Worm (Caenorhabditis elegans): ENCODE measurements around the gene srz-95.

Gene srz-95

ce11 chrV:16972134-16972533, 19.7 kb upstream of the srz-95 start, which contains the start of gene srh-119:
TSS of gene srh-119 (plus strand) at chrV:16972434.
- TF ChIP-seq ets-7 (tag; optimal IDR thresholded peaks at IDR 0.05) (no peak), ceh-13 (GFP tag; optimal IDR thresholded peaks at IDR 0.05) (no peak), ama-1 (optimal IDR thresholded peaks at IDR 0.05) (no peak), hmbx-1 (tag; optimal IDR thresholded peaks at IDR 0.05) (no peak), tbx-37 (GFP tag; conservative IDR thresholded peaks at IDR 0.05) (no peak), flt-1 (GFP tag; IDR thresholded peaks at IDR 0.05) (no peak), aly-1 (tag; optimal IDR thresholded peaks at IDR 0.05) (no peak), tra-4 (tag; optimal IDR thresholded peaks at IDR 0.05) (no peak), tbx-11 (GFP tag; IDR thresholded peaks at IDR 0.05) (no peak), hnd-1 (tag; optimal IDR thresholded peaks at IDR 0.05) (no peak), pes-1 (GFP tag; IDR thresholded peaks at IDR 0.05) (no peak), F13C5.2 (tag; optimal IDR thresholded peaks at IDR 0.05) (no peak), ceh-36 (tag; optimal IDR thresholded peaks at IDR 0.05) (no peak), hmg-4 (GFP tag; optimal IDR thresholded peaks at IDR 0.05) (no peak), scrt-1 (GFP tag; IDR thresholded peaks at IDR 0.05) (no peak), B0310.2 (tag; optimal IDR thresholded peaks at IDR 0.05) (no peak), sea-1 (GFP tag; conservative IDR thresholded peaks at IDR 0.05) (no peak)

- no peak for TF ChIP-seq pes-1 (GFP tag; IDR thresholded peaks at IDR 0.05)
- no peak for TF ChIP-seq sea-1 (GFP tag; conservative IDR thresholded peaks at IDR 0.05)
- no peak for TF ChIP-seq flt-1 (GFP tag; IDR thresholded peaks at IDR 0.05)
- TF ChIP-seq hmbx-1 (tag; optimal IDR thresholded peaks at IDR 0.05), result no peak
- no peak for TF ChIP-seq scrt-1 (GFP tag; IDR thresholded peaks at IDR 0.05)
- no peak for TF ChIP-seq ama-1 (optimal IDR thresholded peaks at IDR 0.05)
- no peak for TF ChIP-seq ceh-13 (GFP tag; optimal IDR thresholded peaks at IDR 0.05)
- no peak for TF ChIP-seq tra-4 (tag; optimal IDR thresholded peaks at IDR 0.05)
- TF ChIP-seq hmg-4 (GFP tag; optimal IDR thresholded peaks at IDR 0.05), result no peak
- TF ChIP-seq F13C5.2 (tag; optimal IDR thresholded peaks at IDR 0.05), result no peak
- no peak for TF ChIP-seq B0310.2 (tag; optimal IDR thresholded peaks at IDR 0.05)
- TF ChIP-seq hnd-1 (tag; optimal IDR thresholded peaks at IDR 0.05), result no peak
- no peak for TF ChIP-seq ets-7 (tag; optimal IDR thresholded peaks at IDR 0.05)
- TF ChIP-seq aly-1 (tag; optimal IDR thresholded peaks at IDR 0.05), result no peak
These were observed 18.5 kb upstream of the srz-95 start for ce11 chrV:16973338-16973737.

- TF ChIP-seq tbx-11 (GFP tag; IDR thresholded peaks at IDR 0.05), result no peak
- no peak for TF ChIP-seq flt-1 (GFP tag; IDR thresholded peaks at IDR 0.05)
- no peak for TF ChIP-seq pes-1 (GFP tag; IDR thresholded peaks at IDR 0.05)
- no peak for TF ChIP-seq hmg-4 (GFP tag; optimal IDR thresholded peaks at IDR 0.05)
- no peak for TF ChIP-seq ceh-13 (GFP tag; optimal IDR thresholded peaks at IDR 0.05)
- TF ChIP-seq hmbx-1 (tag; optimal IDR thresholded peaks at IDR 0.05), result no peak
- no peak for TF ChIP-seq aly-1 (tag; optimal IDR thresholded peaks at IDR 0.05)
- TF ChIP-seq ets-7 (tag; optimal IDR thresholded peaks at IDR 0.05), result no peak
- no peak for TF ChIP-seq ceh-36 (tag; optimal IDR thresholded peaks at IDR 0.05)
- no peak for TF ChIP-seq hnd-1 (tag; optimal IDR thresholded peaks at IDR 0.05)
- TF ChIP-seq tra-4 (tag; optimal IDR thresholded peaks at IDR 0.05), result no peak
- no peak for TF ChIP-seq ama-1 (optimal IDR thresholded peaks at IDR 0.05)
- TF ChIP-seq tbx-37 (GFP tag; conservative IDR thresholded peaks at IDR 0.05), result no peak
- TF ChIP-seq F13C5.2 (tag; optimal IDR thresholded peaks at IDR 0.05), result no peak
These were observed 16.9 kb upstream of the srz-95 start, which contains the start of gene srx-54 for ce11 chrV:16974919-16975318. TSS of gene srx-54 (plus strand) at chrV:16975219.

- TF ChIP-seq pes-1 (GFP tag; IDR thresholded peaks at IDR 0.05) (no peak), aly-1 (tag; optimal IDR thresholded peaks at IDR 0.05) (no peak), ceh-36 (tag; optimal IDR thresholded peaks at IDR 0.05) (no peak), scrt-1 (GFP tag; IDR thresholded peaks at IDR 0.05) (no peak), F13C5.2 (tag; optimal IDR thresholded peaks at IDR 0.05) (no peak), tbx-37 (GFP tag; conservative IDR thresholded peaks at IDR 0.05) (no peak), sea-1 (GFP tag; conservative IDR thresholded peaks at IDR 0.05) (no peak)
These were observed 11.5 kb upstream of the srz-95 start, which contains the start of gene srz-54 for ce11 chrV:16980368-16980767. TSS of gene srz-54 (plus strand) at chrV:16980668.

DNA sequence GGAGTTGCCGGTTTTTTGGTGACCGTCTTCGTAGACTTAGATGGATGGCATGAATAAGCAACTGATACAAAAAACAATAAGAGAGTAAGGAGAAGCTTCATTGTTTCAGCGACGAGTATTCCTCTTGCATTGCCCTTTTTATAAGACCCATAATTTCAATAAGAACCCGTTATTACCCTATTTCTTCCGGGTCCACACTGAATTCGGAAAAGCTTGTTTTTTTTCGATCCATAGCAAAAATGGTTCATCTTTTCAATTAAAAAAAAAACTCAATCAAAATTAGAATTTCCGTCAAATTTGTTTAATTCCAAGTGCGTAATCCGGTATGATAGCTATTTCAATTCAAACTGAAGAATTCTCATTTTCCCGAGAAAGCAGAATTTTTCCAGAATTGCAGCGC, 4.8 kb upstream of the srz-95 start, which contains the start of gene Y102A5C.40:
Y102A5C.40 (minus strand) TSS at position 101 of the 400 bp plus-strand sequence.
- TF ChIP-seq hmbx-1 (tag; optimal IDR thresholded peaks at IDR 0.05) (no peak), pes-1 (GFP tag; IDR thresholded peaks at IDR 0.05) (no peak), hnd-1 (tag; optimal IDR thresholded peaks at IDR 0.05) (no peak), tra-4 (tag; optimal IDR thresholded peaks at IDR 0.05) (no peak), ceh-13 (GFP tag; optimal IDR thresholded peaks at IDR 0.05) (no peak), ets-7 (tag; optimal IDR thresholded peaks at IDR 0.05) (no peak), scrt-1 (GFP tag; IDR thresholded peaks at IDR 0.05) (no peak), B0310.2 (tag; optimal IDR thresholded peaks at IDR 0.05) (no peak), F13C5.2 (tag; optimal IDR thresholded peaks at IDR 0.05) (no peak), ama-1 (optimal IDR thresholded peaks at IDR 0.05) (no peak), tbx-11 (GFP tag; IDR thresholded peaks at IDR 0.05) (no peak), hmg-4 (GFP tag; optimal IDR thresholded peaks at IDR 0.05) (no peak), flt-1 (GFP tag; IDR thresholded peaks at IDR 0.05) (no peak), ceh-36 (tag; optimal IDR thresholded peaks at IDR 0.05) (no peak), tbx-37 (GFP tag; conservative IDR thresholded peaks at IDR 0.05) (no peak), sea-1 (GFP tag; conservative IDR thresholded peaks at IDR 0.05) (no peak), aly-1 (tag; optimal IDR thresholded peaks at IDR 0.05) (no peak)

DNA sequence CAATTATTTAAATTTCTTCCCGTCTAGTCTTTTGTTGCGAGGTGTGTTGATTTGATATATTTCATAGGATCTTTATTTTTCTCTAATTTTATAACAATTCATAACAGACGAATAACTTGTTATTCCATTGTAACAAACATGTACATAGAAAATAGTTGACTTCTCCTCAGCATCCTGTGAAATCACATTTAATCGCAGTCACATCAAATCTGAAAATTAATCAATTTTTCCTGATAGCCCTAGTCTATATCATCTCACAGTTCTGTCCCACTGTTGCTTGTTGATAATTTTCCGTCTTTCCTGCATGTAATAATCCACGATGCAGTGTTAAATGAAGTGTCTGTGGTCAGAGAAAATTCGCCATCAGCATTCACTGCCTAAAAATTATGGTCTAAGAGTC, 4.1 kb upstream of the srz-95 start:
- no peak for TF ChIP-seq tra-4 (tag; optimal IDR thresholded peaks at IDR 0.05)
- no peak for TF ChIP-seq scrt-1 (GFP tag; IDR thresholded peaks at IDR 0.05)
- TF ChIP-seq sea-1 (GFP tag; conservative IDR thresholded peaks at IDR 0.05), result no peak
- TF ChIP-seq flt-1 (GFP tag; IDR thresholded peaks at IDR 0.05), result no peak
- TF ChIP-seq aly-1 (tag; optimal IDR thresholded peaks at IDR 0.05), result no peak
- TF ChIP-seq ceh-13 (GFP tag; optimal IDR thresholded peaks at IDR 0.05), result no peak
- TF ChIP-seq hmg-4 (GFP tag; optimal IDR thresholded peaks at IDR 0.05), result no peak
- no peak for TF ChIP-seq F13C5.2 (tag; optimal IDR thresholded peaks at IDR 0.05)
- no peak for TF ChIP-seq ets-7 (tag; optimal IDR thresholded peaks at IDR 0.05)
- no peak for TF ChIP-seq B0310.2 (tag; optimal IDR thresholded peaks at IDR 0.05)
- no peak for TF ChIP-seq ama-1 (optimal IDR thresholded peaks at IDR 0.05)
- no peak for TF ChIP-seq pes-1 (GFP tag; IDR thresholded peaks at IDR 0.05)

DNA sequence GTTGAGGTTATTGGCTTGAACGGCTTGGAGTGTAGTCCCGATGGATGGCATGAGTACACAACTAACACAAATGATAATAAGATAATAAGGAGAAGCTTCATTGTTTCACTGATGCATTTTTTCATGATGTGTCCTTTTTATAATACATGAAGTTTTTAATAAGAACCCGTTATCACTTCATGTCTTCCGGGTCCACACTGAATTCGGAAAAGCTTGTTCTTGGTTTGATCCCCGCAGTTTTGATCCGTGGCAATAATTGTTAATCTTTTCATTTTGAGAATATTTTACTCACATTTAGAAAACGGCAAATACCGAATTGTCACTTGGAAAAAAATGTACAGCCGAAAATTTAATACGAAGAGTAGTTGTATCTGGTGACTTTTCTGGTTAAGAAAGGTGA, 3.2 kb upstream of the srz-95 start, which contains the start of gene Y102A5C.27:
Y102A5C.27 (minus strand) TSS at position 101 of the 400 bp plus-strand sequence.
- no peak for TF ChIP-seq ceh-13 (GFP tag; optimal IDR thresholded peaks at IDR 0.05)
- TF ChIP-seq ceh-36 (tag; optimal IDR thresholded peaks at IDR 0.05), result no peak
- no peak for TF ChIP-seq tra-4 (tag; optimal IDR thresholded peaks at IDR 0.05)
- no peak for TF ChIP-seq pes-1 (GFP tag; IDR thresholded peaks at IDR 0.05)
- no peak for TF ChIP-seq scrt-1 (GFP tag; IDR thresholded peaks at IDR 0.05)
- TF ChIP-seq hnd-1 (tag; optimal IDR thresholded peaks at IDR 0.05), result no peak
- no peak for TF ChIP-seq tbx-11 (GFP tag; IDR thresholded peaks at IDR 0.05)
- TF ChIP-seq sea-1 (GFP tag; conservative IDR thresholded peaks at IDR 0.05), result no peak
- TF ChIP-seq ets-7 (tag; optimal IDR thresholded peaks at IDR 0.05), result no peak
- TF ChIP-seq B0310.2 (tag; optimal IDR thresholded peaks at IDR 0.05), result no peak
- TF ChIP-seq tbx-37 (GFP tag; conservative IDR thresholded peaks at IDR 0.05), result no peak
- no peak for TF ChIP-seq hmbx-1 (tag; optimal IDR thresholded peaks at IDR 0.05)
- TF ChIP-seq aly-1 (tag; optimal IDR thresholded peaks at IDR 0.05), result no peak
- TF ChIP-seq F13C5.2 (tag; optimal IDR thresholded peaks at IDR 0.05), result no peak
- TF ChIP-seq ama-1 (optimal IDR thresholded peaks at IDR 0.05), result no peak

Measured in whole organism, early embryonic.